Worm (Caenorhabditis elegans): Measurements from ENCODE around the gene ucp-4.

- no peak for TF ChIP-seq elt-3 (tag; optimal IDR thresholded peaks at IDR 0.05)
- TF ChIP-seq ztf-11 (tag; optimal IDR thresholded peaks at IDR 0.05) = no peak
- TF ChIP-seq nhr-237 (tag; optimal IDR thresholded peaks at IDR 0.05) = no peak
- no peak for TF ChIP-seq lin-13 (tag; optimal IDR thresholded peaks at IDR 0.05)
- TF ChIP-seq nhr-12 (tag; optimal IDR thresholded peaks at IDR 0.05) = no peak
- no peak for TF ChIP-seq unc-39 (tag; optimal IDR thresholded peaks at IDR 0.05)
- TF ChIP-seq nhr-28 (tag; optimal IDR thresholded peaks at IDR 0.05) = no peak
- TF ChIP-seq blmp-1 (tag; optimal IDR thresholded peaks at IDR 0.05) = no peak
- TF ChIP-seq elt-1 (tag; optimal IDR thresholded peaks at IDR 0.05; ENCODE audit: borderline replicate concordance, insufficient read depth) = no peak
- no peak for TF ChIP-seq hlh-1 (tag; optimal IDR thresholded peaks at IDR 0.05)
Measured at ce11 chrV:9384949-9385348, 50.9 kb downstream of the ucp-4 start.

All from whole organism, mixed stage, embryonic.